Fruit fly (Drosophila melanogaster): ENCODE data around the gene CstF50.
A peak's percentile ranks its signal among the peaks of the same experiment; 100 is the strongest.

The CstF50 gene

dm6 chr3R:31709769-31710168 is 27.0 kb downstream of the CstF50 start (continued):
- TF ChIP-seq CG16779 (tag; optimal IDR thresholded peaks at IDR 0.05) = no peak
- peak; percentile 16 for TF ChIP-seq Eip78C (GFP tag)
- no peak for TF ChIP-seq CG7368 (GFP tag; optimal IDR thresholded peaks at IDR 0.05)
- TF ChIP-seq Sox14 (GFP tag; optimal IDR thresholded peaks at IDR 0.05) = no peak
- TF ChIP-seq CG1621 (tag; optimal IDR thresholded peaks at IDR 0.05) = no peak
- no peak for TF ChIP-seq fd59A (GFP tag; optimal IDR thresholded peaks at IDR 0.05)
- TF ChIP-seq fkh (GFP tag; optimal IDR thresholded peaks at IDR 0.05) = no peak
- no peak for TF ChIP-seq cyc (GFP tag; optimal IDR thresholded peaks at IDR 0.05)
- no peak for TF ChIP-seq lz (GFP tag; optimal IDR thresholded peaks at IDR 0.05)
- no peak for TF ChIP-seq CG6808 (GFP tag; optimal IDR thresholded peaks at IDR 0.05)
- no peak for TF ChIP-seq spab (GFP tag; optimal IDR thresholded peaks at IDR 0.05)
- peak; percentile 17 for TF ChIP-seq achi (GFP tag; optimal IDR thresholded peaks at IDR 0.05)
- 0 out of 2 replicates have a peak, but pooled peaks have one; percentile 31 for TF ChIP-seq CG11294 (GFP tag; IDR thresholded peaks at IDR 0.05)
- TF ChIP-seq Sox102F (GFP tag; optimal IDR thresholded peaks at IDR 0.05) = no peak
- peak; percentile 48 for TF ChIP-seq Hr4 (GFP tag; optimal IDR thresholded peaks at IDR 0.05)
- TF ChIP-seq Hr38 (GFP tag; optimal IDR thresholded peaks at IDR 0.05) = no peak
- TF ChIP-seq Ets21C (GFP tag; optimal IDR thresholded peaks at IDR 0.05) = no peak
- TF ChIP-seq Hr39 (GFP tag; optimal IDR thresholded peaks at IDR 0.05) = no peak

- TF ChIP-seq CG7368 (GFP tag; optimal IDR thresholded peaks at IDR 0.05) (peak; percentile 8), CG10631 (GFP tag; optimal IDR thresholded peaks at IDR 0.05) (peak; percentile 38), Lpt (GFP tag; optimal IDR thresholded peaks at IDR 0.05) (peak; percentile 68), Hr4 (GFP tag; optimal IDR thresholded peaks at IDR 0.05) (peak; percentile 77), CG10669 (GFP tag; optimal IDR thresholded peaks at IDR 0.05) (no peak), Hr38 (GFP tag; optimal IDR thresholded peaks at IDR 0.05) (no peak), Met (GFP tag; optimal IDR thresholded peaks at IDR 0.05) (peak; percentile 42), eg (GFP tag; IDR thresholded peaks at IDR 0.05) (peak; percentile 88), CG6808 (GFP tag; optimal IDR thresholded peaks at IDR 0.05) (no peak), salr (GFP tag; optimal IDR thresholded peaks at IDR 0.05) (peak in 1 of 2 experiments; percentile 45), Eip78C (GFP tag) (peak; percentile 82), Eip93F (GFP tag; optimal IDR thresholded peaks at IDR 0.05) (no peak), CG4318 (GFP tag; optimal IDR thresholded peaks at IDR 0.05) (peak; percentile 59), lz (GFP tag; optimal IDR thresholded peaks at IDR 0.05) (peak; percentile 41), CG31627 (GFP tag; optimal IDR thresholded peaks at IDR 0.05) (peak; percentile 44), CG9139 (GFP tag; optimal IDR thresholded peaks at IDR 0.05) (no peak), Blimp-1 (GFP tag; optimal IDR thresholded peaks at IDR 0.05) (no peak), OdsH (GFP tag; optimal IDR thresholded peaks at IDR 0.05) (peak; percentile 53), fkh (GFP tag; optimal IDR thresholded peaks at IDR 0.05) (no peak), ss (GFP tag; optimal IDR thresholded peaks at IDR 0.05) (no peak), Sox15 (GFP tag; optimal IDR thresholded peaks at IDR 0.05) (no peak), acj6 (GFP tag; optimal IDR thresholded peaks at IDR 0.05) (peak; percentile 21), esn (GFP tag; optimal IDR thresholded peaks at IDR 0.05) (peak; percentile 46), CG6792 (GFP tag; optimal IDR thresholded peaks at IDR 0.05) (no peak), CG8632 (GFP tag; optimal IDR thresholded peaks at IDR 0.05) (no peak), Hr39 (GFP tag; optimal IDR thresholded peaks at IDR 0.05) (peak; percentile 46), CG15336 (GFP tag; IDR thresholded peaks at IDR 0.05) (peak; percentile 83), CG6854 (GFP tag; optimal IDR thresholded peaks at IDR 0.05) (no peak), CG1621 (tag; optimal IDR thresholded peaks at IDR 0.05) (no peak), CG8119 (GFP tag; IDR thresholded peaks at IDR 0.05) (peak; percentile 67; the same call in 2 of the 3 replicates), Sox102F (GFP tag; optimal IDR thresholded peaks at IDR 0.05) (peak; percentile 1), vri (GFP tag; optimal IDR thresholded peaks at IDR 0.05) (peak; percentile 31), CG11902 (GFP tag; optimal IDR thresholded peaks at IDR 0.05) (no peak), CG11762 (GFP tag; optimal IDR thresholded peaks at IDR 0.05; ENCODE audit: insufficient read depth) (no peak), CG3919 (GFP tag; optimal IDR thresholded peaks at IDR 0.05) (peak; percentile 47), dsx (GFP tag; optimal IDR thresholded peaks at IDR 0.05; ENCODE audit: poor library complexity, severe bottlenecking) (no peak), CG6163 (GFP tag; IDR thresholded peaks at IDR 0.05) (peak; percentile 79), cyc (GFP tag; optimal IDR thresholded peaks at IDR 0.05) (peak; percentile 40), Eip75B (GFP tag; optimal IDR thresholded peaks at IDR 0.05) (peak; percentile 48), dac (GFP tag; optimal IDR thresholded peaks at IDR 0.05) (peak; percentile 74), spab (GFP tag; optimal IDR thresholded peaks at IDR 0.05) (no peak), Ets21C (GFP tag; optimal IDR thresholded peaks at IDR 0.05) (no peak), CG16779 (tag; optimal IDR thresholded peaks at IDR 0.05) (no peak), net (GFP tag; optimal IDR thresholded peaks at IDR 0.05) (peak; percentile 48)
Observed at dm6 chr3R:31709142-31709541, 27.6 kb downstream of the CstF50 start.

Data from whole organism, prepupa.